Worm (Caenorhabditis elegans) whole organism, mixed stage, embryonic: Measurements from ENCODE around the gene thn-4.

Experiments
- M03D4.4 ChIP-seq: sonication (generic microtip); optimal IDR thresholded peaks from 2 replicates; lab custom pipeline; 2017; ENCODE audit warnings: mild to moderate bottlenecking, missing genetic modification characterization, missing compliant biosample characterization
- bed-3 ChIP-seq: fragments of 200-800 bp; sonication (Bioruptor generic); optimal IDR thresholded peaks from 3 replicates; lab custom pipeline; 2018; ENCODE audit warnings: mild to moderate bottlenecking, missing genetic modification characterization, moderate library complexity, missing compliant biosample characterization
- blmp-1 ChIP-seq: fragments of 150-350 bp; optimal IDR thresholded peaks from 2 replicates; lab custom pipeline; 2014; ENCODE audit warnings: missing biosample characterization, missing genetic modification characterization
- ceh-39 ChIP-seq: fragments of 150-350 bp; optimal IDR thresholded peaks from 2 replicates; lab custom pipeline; 2014; ENCODE audit warnings: missing biosample characterization, missing genetic modification characterization
- ceh-43 ChIP-seq: fragments of 200-800 bp; sonication (Bioruptor generic); optimal IDR thresholded peaks from 2 replicates; lab custom pipeline; 2018; ENCODE audit warnings: mild to moderate bottlenecking, missing genetic modification characterization, moderate library complexity, missing compliant biosample characterization
- ceh-83 ChIP-seq: fragments of 200-800 bp; sonication (Bioruptor generic); optimal IDR thresholded peaks from 2 replicates; lab custom pipeline; 2018; ENCODE audit warnings: mild to moderate bottlenecking, missing genetic modification characterization, missing compliant biosample characterization
- ces-1 ChIP-seq: fragments of 150-350 bp; optimal IDR thresholded peaks from 2 replicates; lab custom pipeline; 2014; ENCODE audit warnings: missing biosample characterization, missing genetic modification reagents, missing genetic modification characterization
- cnd-1 ChIP-seq: fragments of 200-800 bp; sonication (Bioruptor generic); optimal IDR thresholded peaks from 2 replicates; lab custom pipeline; 2018; ENCODE audit warnings: mild to moderate bottlenecking, missing genetic modification characterization, missing compliant biosample characterization
- drap-1 ChIP-seq: fragments of 200-800 bp; sonication (Bioruptor generic); optimal IDR thresholded peaks from 3 replicates; lab custom pipeline; 2018; ENCODE audit warnings: mild to moderate bottlenecking, missing genetic modification characterization, missing compliant biosample characterization
- elt-1 ChIP-seq: sonication (generic microtip); optimal IDR thresholded peaks from 2 replicates; lab custom pipeline; 2017; ENCODE audit warnings: missing genetic modification characterization, mild to moderate bottlenecking, missing compliant biosample characterization, antibody characterized with exemption, moderate library complexity, borderline replicate concordance; ENCODE audit not compliant: insufficient read depth
- elt-3 ChIP-seq: fragments of 150-350 bp; optimal IDR thresholded peaks from 2 replicates; lab custom pipeline; 2014; ENCODE audit warnings: missing biosample characterization, missing genetic modification characterization
- flh-1 ChIP-seq: fragments of 200-800 bp; sonication (Bioruptor generic); optimal IDR thresholded peaks from 2 replicates; lab custom pipeline; 2018; ENCODE audit warnings: mild to moderate bottlenecking, missing genetic modification characterization, moderate library complexity, missing compliant biosample characterization
- ham-2 ChIP-seq: fragments of 200-800 bp; sonication (Bioruptor generic); optimal IDR thresholded peaks from 2 replicates; lab custom pipeline; 2018; ENCODE audit warnings: mild to moderate bottlenecking, missing genetic modification characterization, missing compliant biosample characterization
- hlh-1 ChIP-seq: fragments of 150-350 bp; optimal IDR thresholded peaks from 2 replicates; lab custom pipeline; 2014; ENCODE audit warnings: missing biosample characterization, missing genetic modification reagents, missing genetic modification characterization
- lin-13 ChIP-seq: fragments of 150-350 bp; optimal IDR thresholded peaks from 2 replicates; lab custom pipeline; 2014; ENCODE audit warnings: missing biosample characterization, missing genetic modification characterization
- lsy-2 ChIP-seq: fragments of 150-350 bp; optimal IDR thresholded peaks from 2 replicates; lab custom pipeline; 2014; ENCODE audit warnings: missing biosample characterization, missing genetic modification characterization
- mab-5 ChIP-seq: fragments of 150-350 bp; optimal IDR thresholded peaks from 2 replicates; lab custom pipeline; 2014; ENCODE audit warnings: missing biosample characterization, missing genetic modification characterization
- mep-1 ChIP-seq: fragments of 150-350 bp; optimal IDR thresholded peaks from 2 replicates; lab custom pipeline; 2017; ENCODE audit warnings: missing biosample characterization, missing genetic modification reagents, missing genetic modification characterization, inconsistent platforms
- mls-2 ChIP-seq: sonication (generic microtip); optimal IDR thresholded peaks from 2 replicates; lab custom pipeline; 2016; ENCODE audit warnings: mild to moderate bottlenecking, missing genetic modification characterization, moderate library complexity, missing compliant biosample characterization
- nhr-12 ChIP-seq: fragments of 150-350 bp; optimal IDR thresholded peaks from 2 replicates; lab custom pipeline; 2014; ENCODE audit warnings: missing biosample characterization, missing genetic modification characterization
- nhr-2 ChIP-seq: fragments of 150-350 bp; optimal IDR thresholded peaks from 2 replicates; lab custom pipeline; 2014; ENCODE audit warnings: missing biosample characterization, missing genetic modification characterization
- nhr-237 ChIP-seq: fragments of 150-350 bp; optimal IDR thresholded peaks from 2 replicates; lab custom pipeline; 2014; ENCODE audit warnings: missing biosample characterization, missing genetic modification characterization
- nhr-28 ChIP-seq: fragments of 150-350 bp; optimal IDR thresholded peaks from 2 replicates; lab custom pipeline; 2014; ENCODE audit warnings: missing biosample characterization, missing genetic modification characterization
- nhr-76 ChIP-seq: sonication (generic microtip); optimal IDR thresholded peaks from 2 replicates; lab custom pipeline; 2017; ENCODE audit warnings: missing biosample characterization, missing genetic modification characterization
- pha-4 ChIP-seq: fragments of 150-350 bp; optimal IDR thresholded peaks from 2 replicates; lab custom pipeline; 2018; ENCODE audit warnings: missing biosample characterization, missing genetic modification reagents, missing genetic modification characterization
- sem-2 ChIP-seq: fragments of 200-800 bp; sonication (Bioruptor generic); optimal IDR thresholded peaks from 2 replicates; lab custom pipeline; 2018; ENCODE audit warnings: mild to moderate bottlenecking, missing genetic modification characterization, missing compliant biosample characterization
- snpc-4 ChIP-seq: fragments of 150-350 bp; optimal IDR thresholded peaks from 2 replicates; lab custom pipeline; 2014; ENCODE audit warnings: missing biosample characterization, missing genetic modification characterization
- sptf-1 ChIP-seq: sonication (generic microtip); optimal IDR thresholded peaks from 2 replicates; lab custom pipeline; 2017; ENCODE audit warnings: mild to moderate bottlenecking, missing genetic modification characterization, moderate library complexity, missing compliant biosample characterization
- tbx-8 ChIP-seq: fragments of 200-800 bp; sonication (Bioruptor generic); optimal IDR thresholded peaks from 2 replicates; lab custom pipeline; 2018; ENCODE audit warnings: mild to moderate bottlenecking, missing genetic modification characterization, moderate library complexity, missing compliant biosample characterization
- unc-39 ChIP-seq: fragments of 150-350 bp; optimal IDR thresholded peaks from 2 replicates; lab custom pipeline; 2014; ENCODE audit warnings: missing biosample characterization, missing genetic modification characterization
- unc-62 ChIP-seq: fragments of 150-350 bp; optimal IDR thresholded peaks from 2 replicates; lab custom pipeline; 2014; ENCODE audit warnings: missing biosample characterization, missing genetic modification reagents, missing genetic modification characterization
- ztf-11 ChIP-seq: fragments of 150-350 bp; optimal IDR thresholded peaks from 2 replicates; lab custom pipeline; 2014; ENCODE audit warnings: missing biosample characterization, missing genetic modification characterization

The thn-4 gene

DNA sequence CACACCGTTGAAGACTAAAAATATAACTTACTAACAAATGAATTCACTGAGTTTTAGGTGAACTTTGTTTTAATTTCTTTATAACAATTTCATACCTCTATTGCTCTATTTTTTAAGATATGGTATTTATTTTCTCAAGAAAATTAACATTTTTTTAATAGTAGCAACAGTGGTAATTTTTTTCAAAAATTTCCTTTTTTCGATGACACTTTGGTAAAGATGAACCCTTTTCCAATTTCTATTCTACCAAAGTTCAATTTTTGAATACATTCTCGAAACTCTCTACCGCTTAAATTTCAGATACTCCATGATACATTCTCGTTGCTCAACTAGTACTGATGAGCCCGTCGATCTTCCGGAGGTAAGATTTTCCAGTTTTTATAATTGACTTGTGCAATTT lies 40.6 kb upstream of the thn-4 start, which contains the start of gene nhr-116:
TSS of gene nhr-116 (plus strand) at position 301 of the 400 bp plus-strand sequence.
- TF ChIP-seq nhr-28 (no peak), mls-2 (tag; lab: Kevin White, UChicago) (no peak), ceh-43 (no peak), mep-1 (tag; lab: Kevin White, UChicago) (no peak)
- TF ChIP-seq, all 35 proteins: peak for 0

ce11 chrV:16911294-16911693 lies 40.0 kb upstream of the thn-4 start:
- TF ChIP-seq nhr-12 (tag; lab: Kevin White, UChicago): no peak
- no peak for TF ChIP-seq nhr-28
- TF ChIP-seq blmp-1: no peak
- no peak for TF ChIP-seq lsy-2 (tag; lab: Kevin White, UChicago)
- TF ChIP-seq unc-39: no peak
- no peak for TF ChIP-seq mab-5 (tag; lab: Kevin White, UChicago)
- TF ChIP-seq cnd-1 (tag; lab: Kevin White, UChicago): no peak
- TF ChIP-seq ces-1 (GFP tag; lab: Kevin White, UChicago): no peak

DNA sequence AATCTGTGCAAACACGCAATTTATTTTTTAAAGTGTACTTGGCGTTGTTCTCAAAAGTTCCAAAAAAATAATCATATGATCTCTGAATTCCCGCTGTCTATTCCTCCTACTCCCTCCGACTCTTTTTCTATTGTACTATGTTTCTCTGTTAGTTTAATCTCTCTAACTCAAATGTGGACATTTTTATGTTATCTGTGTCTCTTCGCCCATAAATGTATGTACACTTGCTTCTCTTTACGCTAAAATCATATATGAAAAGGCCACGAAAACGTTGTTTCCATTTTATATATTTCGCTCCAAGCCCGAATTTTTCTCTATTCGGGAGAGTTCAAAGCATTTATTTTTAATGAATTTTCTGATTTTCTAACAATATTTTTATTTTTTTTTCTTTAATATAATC lies 39.6 kb upstream of the thn-4 start:
- TF ChIP-seq tbx-8 (GFP tag; lab: Kevin White, UChicago) (no peak), mab-5 (tag; lab: Kevin White, UChicago) (no peak), ceh-39 (tag; lab: Kevin White, UChicago) (no peak), mep-1 (tag; lab: Kevin White, UChicago) (no peak), nhr-12 (tag; lab: Kevin White, UChicago) (no peak), snpc-4 (tag; lab: Kevin White, UChicago) (no peak), unc-62 (GFP tag; lab: Kevin White, UChicago) (no peak), lsy-2 (tag; lab: Kevin White, UChicago) (no peak), elt-3 (tag; lab: Kevin White, UChicago) (no peak), bed-3 (no peak), ztf-11 (tag; lab: Kevin White, UChicago) (no peak), nhr-76 (tag; lab: Kevin White, UChicago) (no peak), sem-2 (GFP tag; lab: Kevin White, UChicago) (no peak), elt-1 (tag; lab: Kevin White, UChicago) (no peak), nhr-28 (no peak), blmp-1 (no peak), flh-1 (GFP tag; lab: Kevin White, UChicago) (no peak), ceh-43 (no peak), pha-4 (tag; lab: Kevin White, UChicago) (no peak), sptf-1 (no peak)

DNA sequence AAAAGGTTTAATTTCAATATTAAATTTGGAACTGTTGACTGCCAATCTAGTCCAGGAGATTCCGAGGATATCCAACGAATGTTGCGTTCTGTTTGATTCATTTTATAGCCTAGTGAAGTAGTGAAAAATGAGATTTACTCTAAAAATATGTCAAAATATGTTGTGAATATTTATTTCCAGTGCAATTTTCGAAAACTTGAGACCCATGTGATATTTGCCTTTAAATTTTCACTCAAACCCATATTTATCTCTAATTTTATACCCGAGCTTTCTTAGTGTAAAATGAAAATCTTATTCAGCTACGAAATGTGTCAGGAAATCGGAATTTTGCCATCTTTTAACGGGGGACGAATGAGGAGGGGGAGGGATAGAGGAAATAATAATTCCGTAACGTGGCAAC lies 38.6 kb upstream of the thn-4 start, which contains the start of gene F09C6.16:
TSS of gene F09C6.16 (minus strand) at position 101 of the 400 bp plus-strand sequence.
- TF ChIP-seq flh-1 (GFP tag; lab: Kevin White, UChicago) (no peak), nhr-12 (tag; lab: Kevin White, UChicago) (no peak), tbx-8 (GFP tag; lab: Kevin White, UChicago) (no peak), mep-1 (tag; lab: Kevin White, UChicago) (no peak), drap-1 (GFP tag; lab: Kevin White, UChicago) (no peak), pha-4 (tag; lab: Kevin White, UChicago) (no peak), bed-3 (no peak)

DNA sequence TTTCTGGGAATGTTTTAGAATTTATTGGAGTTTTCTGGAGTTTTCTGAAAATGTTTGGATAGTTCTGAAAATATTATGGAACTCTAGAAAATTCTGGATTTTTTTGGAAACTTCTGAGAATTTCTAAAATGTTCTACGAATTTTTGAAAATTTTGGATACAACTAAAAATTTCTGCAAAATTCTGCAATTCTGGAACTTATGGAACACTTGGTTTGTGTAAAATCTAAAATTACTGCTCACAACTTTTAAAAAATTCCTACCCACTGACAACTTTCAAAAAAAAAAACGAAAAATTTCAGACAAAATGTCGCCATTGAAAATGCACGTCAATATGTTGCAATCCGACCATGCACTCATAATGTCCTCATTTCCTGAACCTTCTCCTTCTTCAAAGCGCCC lies 33.3 kb upstream of the thn-4 start, which contains the start of gene nhr-262:
TSS of gene nhr-262 (plus strand) at position 301 of the 400 bp plus-strand sequence.
- TF ChIP-seq snpc-4 (tag; lab: Kevin White, UChicago) (no peak), ces-1 (GFP tag; lab: Kevin White, UChicago) (no peak), nhr-76 (tag; lab: Kevin White, UChicago) (no peak), ztf-11 (tag; lab: Kevin White, UChicago) (no peak), elt-1 (tag; lab: Kevin White, UChicago) (no peak), ceh-39 (tag; lab: Kevin White, UChicago) (no peak), hlh-1 (tag; lab: Kevin White, UChicago) (no peak), mep-1 (tag; lab: Kevin White, UChicago) (no peak), flh-1 (GFP tag; lab: Kevin White, UChicago) (no peak), ceh-83 (no peak), tbx-8 (GFP tag; lab: Kevin White, UChicago) (no peak), nhr-237 (no peak), bed-3 (no peak)

ce11 chrV:16902726-16903125 lies 31.4 kb upstream of the thn-4 start, which contains the start of gene srd-68:
srd-68 (minus strand) TSS chrV:16902826.
- TF ChIP-seq hlh-1 (tag; lab: Kevin White, UChicago): no peak
- no peak for TF ChIP-seq elt-1 (tag; lab: Kevin White, UChicago)
- no peak for TF ChIP-seq sptf-1
- TF ChIP-seq flh-1 (GFP tag; lab: Kevin White, UChicago): no peak
- TF ChIP-seq lin-13 (tag; lab: Kevin White, UChicago): no peak
- TF ChIP-seq ham-2 (GFP tag; lab: Kevin White, UChicago): no peak
- no peak for TF ChIP-seq nhr-237
- TF ChIP-seq ces-1 (GFP tag; lab: Kevin White, UChicago): no peak
- no peak for TF ChIP-seq elt-3 (tag; lab: Kevin White, UChicago)
- no peak for TF ChIP-seq nhr-2 (tag; lab: Kevin White, UChicago)
- no peak for TF ChIP-seq nhr-12 (tag; lab: Kevin White, UChicago)
- TF ChIP-seq pha-4 (tag; lab: Kevin White, UChicago): no peak
- TF ChIP-seq snpc-4 (tag; lab: Kevin White, UChicago): no peak
- TF ChIP-seq mab-5 (tag; lab: Kevin White, UChicago): no peak
- no peak for TF ChIP-seq ceh-43
- no peak for TF ChIP-seq ceh-83
- TF ChIP-seq M03D4.4: no peak
- TF ChIP-seq sem-2 (GFP tag; lab: Kevin White, UChicago): no peak
- TF ChIP-seq cnd-1 (tag; lab: Kevin White, UChicago): no peak
- TF ChIP-seq mep-1 (tag; lab: Kevin White, UChicago): no peak
